Worm (Caenorhabditis elegans): ENCODE data around the gene zipt-3.
A peak's percentile ranks its signal among the peaks of the same experiment; 100 is the strongest.

The zipt-3 gene

DNA sequence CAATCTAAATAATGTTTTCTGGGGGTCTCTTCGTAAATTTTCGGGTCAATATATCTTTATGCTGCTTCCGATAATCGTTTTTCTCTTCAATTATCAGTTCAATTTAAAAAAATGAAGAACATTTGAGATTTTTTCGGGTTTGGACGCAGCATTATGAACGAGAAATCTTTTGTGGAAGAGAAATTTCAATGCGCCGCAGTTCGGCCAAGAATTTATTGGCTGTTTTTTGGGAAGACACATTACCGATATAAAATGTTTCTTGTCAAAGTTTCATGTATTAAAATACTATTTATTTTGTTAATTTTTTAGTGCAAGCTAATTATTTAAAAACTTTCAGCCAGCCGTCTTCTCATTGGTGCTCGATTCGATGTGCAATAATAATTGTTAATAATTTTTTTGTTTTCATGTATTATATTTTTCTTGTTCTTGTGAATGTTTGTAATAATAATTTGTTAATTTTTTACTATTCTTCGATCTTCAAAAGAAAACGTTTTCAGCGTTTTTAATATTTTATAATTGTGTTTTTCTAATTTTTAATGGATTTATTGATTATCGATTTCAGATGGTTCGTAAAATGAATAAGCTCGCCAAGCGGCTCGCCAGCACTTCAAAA is 2.1 kb upstream of the zipt-3 start, which contains the start of the genes C18A3.10 and C18A3.3:
C18A3.10 (minus strand) TSS at position 101 of the 613 bp plus-strand sequence.
C18A3.3 (plus strand) TSS at position 563 of the 613 bp plus-strand sequence.
- TF ChIP-seq ztf-11 (tag; optimal IDR thresholded peaks at IDR 0.05) (no peak), tbx-8 (GFP tag; optimal IDR thresholded peaks at IDR 0.05) (no peak), ceh-43 (GFP tag; optimal IDR thresholded peaks at IDR 0.05) (no peak), lsy-2 (tag; optimal IDR thresholded peaks at IDR 0.05) (no peak), snpc-4 (tag; optimal IDR thresholded peaks at IDR 0.05) (no peak), nhr-12 (tag; optimal IDR thresholded peaks at IDR 0.05) (no peak), mab-5 (tag; optimal IDR thresholded peaks at IDR 0.05) (no peak), M03D4.4 (tag; optimal IDR thresholded peaks at IDR 0.05) (no peak), mep-1 (tag; optimal IDR thresholded peaks at IDR 0.05) (no peak)

DNA sequence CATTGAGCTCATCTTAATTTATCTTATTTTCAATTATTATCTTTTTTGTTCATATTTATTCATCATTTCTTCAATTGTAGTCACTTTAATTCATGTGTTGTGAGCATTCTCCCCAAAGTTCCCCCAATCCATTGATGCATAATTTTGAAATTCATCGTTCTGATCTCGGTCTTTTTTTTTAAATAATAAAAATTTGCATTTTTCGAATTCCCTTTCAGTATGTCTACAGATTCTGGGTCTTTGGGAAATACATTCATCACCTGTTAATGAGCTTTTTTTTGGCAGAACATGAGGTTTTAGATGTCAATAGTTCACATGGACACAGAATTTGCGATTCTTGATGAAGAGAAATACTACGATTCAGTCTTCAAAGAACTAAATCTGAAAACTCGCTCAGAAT is 1.9 kb downstream of the zipt-3 start, which contains the start of gene damt-1:
damt-1 (plus strand) TSS at position 301 of the 400 bp plus-strand sequence.
- no peak for TF ChIP-seq nhr-76 (tag; optimal IDR thresholded peaks at IDR 0.05)
- TF ChIP-seq bed-3 (GFP tag; optimal IDR thresholded peaks at IDR 0.05): no peak
- TF ChIP-seq flh-1 (GFP tag; optimal IDR thresholded peaks at IDR 0.05): no peak

DNA sequence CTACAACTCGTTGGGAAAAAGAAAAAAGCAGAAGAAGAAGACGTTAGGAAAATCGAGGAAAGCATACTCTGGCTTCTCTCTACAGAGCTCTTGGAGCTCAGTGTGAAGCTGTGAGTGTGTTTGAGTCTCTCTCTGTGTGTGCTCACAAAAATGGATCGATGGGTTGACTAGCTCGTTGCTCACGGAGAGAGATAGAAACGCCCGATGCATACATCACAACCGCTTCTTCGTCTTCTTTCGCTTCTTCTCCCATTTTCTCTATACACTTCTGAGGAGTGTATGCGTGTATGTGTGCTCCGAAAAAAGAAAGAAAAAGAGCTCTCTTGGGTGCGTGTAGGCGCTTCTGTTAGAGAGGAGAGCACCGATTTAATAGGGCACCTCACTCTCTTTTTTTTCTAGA is 7.2 kb downstream of the zipt-3 start:
- TF ChIP-seq unc-62 (GFP tag; optimal IDR thresholded peaks at IDR 0.05): no peak
- no peak for TF ChIP-seq elt-3 (tag; optimal IDR thresholded peaks at IDR 0.05)
- no peak for TF ChIP-seq zip-8 (tag; optimal IDR thresholded peaks at IDR 0.05)
- TF ChIP-seq nhr-237 (tag; optimal IDR thresholded peaks at IDR 0.05): no peak
- TF ChIP-seq elt-1 (tag; optimal IDR thresholded peaks at IDR 0.05; ENCODE audit: borderline replicate concordance, insufficient read depth): no peak
- TF ChIP-seq mls-2 (tag; optimal IDR thresholded peaks at IDR 0.05): no peak
- TF ChIP-seq drap-1 (GFP tag; optimal IDR thresholded peaks at IDR 0.05): no peak
- TF ChIP-seq M03D4.4 (tag; optimal IDR thresholded peaks at IDR 0.05): no peak
- peak; percentile 63 for TF ChIP-seq ces-1 (GFP tag; optimal IDR thresholded peaks at IDR 0.05)
- no peak for TF ChIP-seq blmp-1 (tag; optimal IDR thresholded peaks at IDR 0.05)
- TF ChIP-seq mep-1 (tag; optimal IDR thresholded peaks at IDR 0.05): peak; percentile 25
- no peak for TF ChIP-seq snpc-4 (tag; optimal IDR thresholded peaks at IDR 0.05)
- no peak for TF ChIP-seq ztf-11 (tag; optimal IDR thresholded peaks at IDR 0.05)
- TF ChIP-seq pha-4 (tag; optimal IDR thresholded peaks at IDR 0.05): no peak

DNA sequence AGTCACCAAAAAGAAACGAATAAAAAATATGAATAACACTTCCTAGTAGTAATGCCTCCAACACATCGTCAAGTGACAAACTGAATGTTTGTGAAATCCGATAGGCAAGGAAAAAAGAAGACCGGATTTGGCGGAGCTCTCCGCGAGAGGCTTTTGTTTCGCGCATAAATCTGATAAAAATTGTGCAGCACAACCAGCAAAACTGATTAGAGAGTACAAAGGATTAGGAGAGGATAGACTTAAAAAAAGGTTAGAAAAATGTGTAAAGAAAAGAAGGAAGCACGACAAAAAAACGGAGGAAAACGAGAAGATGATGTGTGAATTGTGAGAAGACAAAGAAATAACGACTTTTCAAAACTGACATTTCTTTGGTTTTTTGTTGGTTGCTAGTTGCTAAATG is 9.8 kb downstream of the zipt-3 start, which contains the start of gene rab-3:
rab-3 (minus strand) TSS at position 147 of the 400 bp plus-strand sequence.
- TF ChIP-seq ceh-43 (GFP tag; optimal IDR thresholded peaks at IDR 0.05) (no peak), ces-1 (GFP tag; optimal IDR thresholded peaks at IDR 0.05) (peak; percentile 72)

DNA sequence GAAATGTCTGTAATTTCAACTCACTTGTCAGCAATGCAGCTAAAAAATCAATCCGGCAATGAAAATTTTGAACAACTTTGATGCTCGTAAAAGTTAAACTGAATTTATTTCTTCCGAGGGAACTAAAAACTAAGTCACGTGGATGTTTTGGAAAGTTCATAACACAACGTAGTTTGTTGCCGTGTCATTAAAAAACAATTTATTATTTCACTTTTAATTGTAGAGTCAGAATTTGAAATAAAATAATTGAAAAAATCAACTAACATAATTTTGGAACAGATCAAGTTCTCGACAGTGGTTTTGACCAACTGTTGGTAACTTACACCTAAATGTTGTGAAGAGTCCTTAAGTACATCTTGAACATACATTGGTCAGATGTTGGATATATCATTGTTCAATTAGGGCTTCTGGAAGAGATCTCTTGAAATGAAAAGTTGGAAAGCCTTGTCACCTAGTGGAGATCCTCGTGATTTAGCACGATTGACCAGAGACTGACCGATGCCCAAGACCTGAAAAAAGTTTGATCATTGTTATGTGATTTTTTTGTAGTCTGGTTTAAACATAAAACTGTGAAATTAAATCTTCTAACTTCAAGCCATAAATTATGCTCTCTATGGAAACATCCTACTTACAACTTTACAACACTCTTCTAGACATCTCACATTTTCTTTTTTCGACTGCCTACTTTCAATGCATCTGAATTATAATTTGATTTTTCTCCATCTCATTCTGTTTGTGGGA is 12.6 kb downstream of the zipt-3 start, which contains the start of the genes C18A3.7 and C18A3.11:
C18A3.7 (minus strand) TSS at position 101 of the 741 bp plus-strand sequence.
C18A3.11 (plus strand) TSS at position 691 of the 741 bp plus-strand sequence.
- TF ChIP-seq ceh-83 (GFP tag; optimal IDR thresholded peaks at IDR 0.05) (no peak), ceh-39 (tag; optimal IDR thresholded peaks at IDR 0.05) (no peak), unc-39 (tag; optimal IDR thresholded peaks at IDR 0.05) (no peak), tbx-8 (GFP tag; optimal IDR thresholded peaks at IDR 0.05) (no peak), hlh-1 (tag; optimal IDR thresholded peaks at IDR 0.05) (no peak), nhr-76 (tag; optimal IDR thresholded peaks at IDR 0.05) (no peak), ces-1 (GFP tag; optimal IDR thresholded peaks at IDR 0.05) (no peak), snpc-4 (tag; optimal IDR thresholded peaks at IDR 0.05) (no peak), nhr-2 (tag; optimal IDR thresholded peaks at IDR 0.05) (no peak), ceh-43 (GFP tag; optimal IDR thresholded peaks at IDR 0.05) (no peak), drap-1 (GFP tag; optimal IDR thresholded peaks at IDR 0.05) (no peak), mab-5 (tag; optimal IDR thresholded peaks at IDR 0.05) (no peak), ztf-11 (tag; optimal IDR thresholded peaks at IDR 0.05) (no peak), zip-8 (tag; optimal IDR thresholded peaks at IDR 0.05) (no peak), elt-3 (tag; optimal IDR thresholded peaks at IDR 0.05) (no peak), nhr-12 (tag; optimal IDR thresholded peaks at IDR 0.05) (no peak), nhr-28 (tag; optimal IDR thresholded peaks at IDR 0.05) (no peak)
